Fruit fly (Drosophila melanogaster) whole organism, adult: ENCODE measurements around the gene CG31131.

Experiments used
- CG11617 ChIP-seq: fragments of 200-800 bp; sonication (Bioruptor generic); optimal IDR thresholded peaks from 2 replicates; lab custom pipeline; 2017; ENCODE audit warnings: mild to moderate bottlenecking, missing biosample characterization, missing genetic modification reagents, missing genetic modification characterization
- CG12768 ChIP-seq: fragments of 200-800 bp; sonication (Bioruptor generic); optimal IDR thresholded peaks from 2 replicates; lab custom pipeline; 2017; ENCODE audit warnings: missing biosample characterization, missing genetic modification characterization, mild to moderate bottlenecking, moderate library complexity, missing genetic modification reagents
- CG14711 ChIP-seq: fragments of 200-800 bp; sonication (Bioruptor generic); optimal IDR thresholded peaks from 2 replicates; lab custom pipeline; 2018; ENCODE audit warnings: missing biosample characterization, mild to moderate bottlenecking, missing genetic modification characterization, moderate library complexity
- CG1620 ChIP-seq: fragments of 200-800 bp; sonication (Bioruptor generic); optimal IDR thresholded peaks from 2 replicates; lab custom pipeline; 2016; ENCODE audit warnings: missing biosample characterization, missing genetic modification characterization
- CG33017 ChIP-seq: fragments of 200-800 bp; sonication (Bioruptor generic); optimal IDR thresholded peaks from 2 replicates; lab custom pipeline; 2018; ENCODE audit warnings: missing biosample characterization, mild to moderate bottlenecking, missing genetic modification characterization, moderate library complexity
- CG5204 ChIP-seq: fragments of 200-800 bp; sonication (Bioruptor generic); optimal IDR thresholded peaks from 2 replicates; lab custom pipeline; 2016; ENCODE audit warnings: missing biosample characterization, missing genetic modification characterization
- CG7045 ChIP-seq: fragments of 200-800 bp; sonication (Bioruptor generic); optimal IDR thresholded peaks from 2 replicates; lab custom pipeline; 2017; ENCODE audit warnings: missing biosample characterization, mild to moderate bottlenecking, missing genetic modification characterization
- CG7101 ChIP-seq: fragments of 200-800 bp; sonication (Bioruptor generic); optimal IDR thresholded peaks from 2 replicates; lab custom pipeline; 2018; ENCODE audit warnings: missing biosample characterization, mild to moderate bottlenecking, missing genetic modification characterization, moderate library complexity
- Clk ChIP-seq: fragments of 200-800 bp; sonication (Bioruptor generic); optimal IDR thresholded peaks from 2 replicates; lab custom pipeline; 2017; ENCODE audit warnings: missing biosample characterization, missing genetic modification characterization
- Crg-1 ChIP-seq: fragments of 200-800 bp; sonication (Bioruptor generic); optimal IDR thresholded peaks from 2 replicates; lab custom pipeline; 2016; ENCODE audit warnings: missing biosample characterization, missing genetic modification characterization
- Hr96 ChIP-seq: fragments of 200-800 bp; sonication (Bioruptor generic); optimal IDR thresholded peaks from 2 replicates; lab custom pipeline; 2016; ENCODE audit warnings: missing biosample characterization, missing genetic modification characterization
- Mnt ChIP-seq: fragments of 200-800 bp; sonication (Bioruptor generic); optimal IDR thresholded peaks from 2 replicates; lab custom pipeline; 2016; ENCODE audit warnings: missing biosample characterization, mild to moderate bottlenecking, missing genetic modification characterization
- bab1 ChIP-seq: fragments of 200-800 bp; sonication (Bioruptor generic); optimal IDR thresholded peaks from 3 replicates; lab custom pipeline; 2019; ENCODE audit warnings: missing biosample characterization, mild to moderate bottlenecking, missing genetic modification characterization, moderate library complexity
- cic ChIP-seq: fragments of 200-800 bp; sonication (Bioruptor generic); optimal IDR thresholded peaks from 2 replicates; lab custom pipeline; 2017; ENCODE audit warnings: missing biosample characterization, mild to moderate bottlenecking, missing genetic modification characterization, moderate library complexity
- cnc ChIP-seq, 2 experiments: fragments of >200 bp; optimal IDR thresholded peaks; 2 replicates each; lab custom pipeline; 2017
- kay ChIP-seq: fragments of 200-800 bp; sonication (Bioruptor generic); peaks from one replicate; lab custom pipeline; 2016; ENCODE audit warnings: missing biosample characterization, missing genetic modification characterization, borderline replicate concordance
- ovo ChIP-seq: fragments of 200-800 bp; sonication (Bioruptor generic); optimal IDR thresholded peaks from 2 replicates; lab custom pipeline; 2016; ENCODE audit warnings: missing biosample characterization, missing genetic modification characterization
- pad ChIP-seq: fragments of 200-800 bp; sonication (Bioruptor generic); optimal IDR thresholded peaks from 3 replicates; lab custom pipeline; 2017; ENCODE audit warnings: missing biosample characterization, missing genetic modification characterization, mild to moderate bottlenecking, moderate library complexity, missing genetic modification reagents
- tj ChIP-seq: fragments of 200-800 bp; sonication (Bioruptor generic); optimal IDR thresholded peaks from 3 replicates; lab custom pipeline; 2017; ENCODE audit warnings: missing biosample characterization, mild to moderate bottlenecking, missing genetic modification characterization, moderate library complexity
- toe ChIP-seq: fragments of 200-800 bp; sonication (Bioruptor generic); optimal IDR thresholded peaks from 2 replicates; lab custom pipeline; 2016; ENCODE audit warnings: missing biosample characterization, missing genetic modification characterization

CG31131 gene

dm6 chr3R:27931461-27931860, 31.6 kb downstream of the CG31131 start:
- no peak for TF ChIP-seq CG14711
- no peak for TF ChIP-seq Hr96 (GFP tag; lab: Kevin White, UChicago)
- TF ChIP-seq CG33017 (tag; lab: Kevin White, UChicago), result no peak
- TF ChIP-seq ovo (GFP tag; lab: Kevin White, UChicago), result no peak
- no peak for TF ChIP-seq CG7101 (tag; lab: Kevin White, UChicago)
- no peak for TF ChIP-seq pad (GFP tag; lab: Kevin White, UChicago)
- TF ChIP-seq toe (GFP tag; lab: Kevin White, UChicago), result no peak
- TF ChIP-seq CG11617, result no peak
- TF ChIP-seq tj (GFP tag; lab: Kevin White, UChicago), result no peak
- TF ChIP-seq Mnt (GFP tag; lab: Kevin White, UChicago), result no peak
- TF ChIP-seq bab1 (GFP tag; lab: Kevin White, UChicago), result no peak
- TF ChIP-seq cnc (optimal IDR thresholded peaks at IDR 0.05; lab: Kevin White, UChicago), result no peak
- TF ChIP-seq CG12768 (GFP tag; lab: Kevin White, UChicago), result no peak
- TF ChIP-seq Crg-1 (GFP tag; lab: Kevin White, UChicago), result no peak
- no peak for TF ChIP-seq cic (GFP tag; lab: Kevin White, UChicago)
- TF ChIP-seq CG5204 (GFP tag; lab: Kevin White, UChicago), result no peak
- TF ChIP-seq Clk (GFP tag; lab: Kevin White, UChicago), result no peak
- TF ChIP-seq kay (GFP tag; lab: Kevin White, UChicago), result no peak

- TF ChIP-seq CG7045 (GFP tag; lab: Kevin White, UChicago), result no peak
- no peak for TF ChIP-seq ovo (GFP tag; lab: Kevin White, UChicago)
- peak; percentile 44 for TF ChIP-seq tj (GFP tag; lab: Kevin White, UChicago)
- peak; percentile 10 for TF ChIP-seq Mnt (GFP tag; lab: Kevin White, UChicago)
- no peak for TF ChIP-seq CG7101 (tag; lab: Kevin White, UChicago)
- no peak for TF ChIP-seq cnc (optimal IDR thresholded peaks at IDR 0.05; lab: Kevin White, UChicago)
- TF ChIP-seq CG14711, result no peak
- no peak for TF ChIP-seq CG5204 (GFP tag; lab: Kevin White, UChicago)
- TF ChIP-seq bab1 (GFP tag; lab: Kevin White, UChicago), result no peak
- TF ChIP-seq Clk (GFP tag; lab: Kevin White, UChicago), result no peak
- TF ChIP-seq cic (GFP tag; lab: Kevin White, UChicago), result peak; percentile 97
- TF ChIP-seq CG1620 (GFP tag; lab: Kevin White, UChicago), result no peak
- no peak for TF ChIP-seq toe (GFP tag; lab: Kevin White, UChicago)
- no peak for TF ChIP-seq CG12768 (GFP tag; lab: Kevin White, UChicago)
- TF ChIP-seq Crg-1 (GFP tag; lab: Kevin White, UChicago), result no peak
- TF ChIP-seq pad (GFP tag; lab: Kevin White, UChicago), result peak; percentile 9
- TF ChIP-seq Hr96 (GFP tag; lab: Kevin White, UChicago), result peak; percentile 13
- no peak for TF ChIP-seq kay (GFP tag; lab: Kevin White, UChicago)
- peak; percentile 12 for TF ChIP-seq CG11617
- no peak for TF ChIP-seq CG33017 (tag; lab: Kevin White, UChicago)
Observed at dm6 chr3R:27928984-27929924, 33.8 kb downstream of the CG31131 start.

- peak; percentile 44 for TF ChIP-seq ovo (GFP tag; lab: Kevin White, UChicago)
- no peak for TF ChIP-seq Mnt (GFP tag; lab: Kevin White, UChicago)
Observed at dm6 chr3R:27928140-27928539, 34.9 kb downstream of the CG31131 start, which contains the start of gene nenya. nenya (minus strand) TSS chr3R:27928174.

dm6 chr3R:27926738-27927215, 36.2 kb downstream of the CG31131 start:
- TF ChIP-seq Mnt (GFP tag; lab: Kevin White, UChicago), result peak; percentile 62
- TF ChIP-seq Hr96 (GFP tag; lab: Kevin White, UChicago), result peak; percentile 31
- TF ChIP-seq kay (GFP tag; lab: Kevin White, UChicago), result no peak
- peak; percentile 75 for TF ChIP-seq cic (GFP tag; lab: Kevin White, UChicago)

dm6 chr3R:27925971-27926533, 37.0 kb downstream of the CG31131 start:
- TF ChIP-seq Hr96 (GFP tag; lab: Kevin White, UChicago) (no peak), ovo (GFP tag; lab: Kevin White, UChicago) (peak; percentile 68)
